Worm (Caenorhabditis elegans): ENCODE results near the gene T05A7.6.

The T05A7.6 gene

ce11 chrII:4631479-4631878 lies 40.1 kb downstream of the T05A7.6 start:
- TF ChIP-seq ceh-43 (GFP tag; optimal IDR thresholded peaks at IDR 0.05) (no peak), cnd-1 (tag; optimal IDR thresholded peaks at IDR 0.05) (no peak), flh-1 (GFP tag; optimal IDR thresholded peaks at IDR 0.05) (no peak), blmp-1 (tag; optimal IDR thresholded peaks at IDR 0.05) (no peak), zip-8 (tag; optimal IDR thresholded peaks at IDR 0.05) (no peak), lin-32 (GFP tag; optimal IDR thresholded peaks at IDR 0.05) (no peak), elt-1 (tag; optimal IDR thresholded peaks at IDR 0.05; ENCODE audit: borderline replicate concordance, insufficient read depth) (no peak), ceh-39 (tag; optimal IDR thresholded peaks at IDR 0.05) (no peak), M03D4.4 (tag; optimal IDR thresholded peaks at IDR 0.05) (no peak), snpc-4 (tag; optimal IDR thresholded peaks at IDR 0.05) (no peak), bed-3 (GFP tag; optimal IDR thresholded peaks at IDR 0.05) (no peak), drap-1 (GFP tag; optimal IDR thresholded peaks at IDR 0.05) (no peak), unc-39 (tag; optimal IDR thresholded peaks at IDR 0.05) (no peak), ceh-83 (GFP tag; optimal IDR thresholded peaks at IDR 0.05) (no peak), ces-1 (GFP tag; optimal IDR thresholded peaks at IDR 0.05) (no peak), lin-13 (tag; optimal IDR thresholded peaks at IDR 0.05) (no peak), lsy-2 (tag; optimal IDR thresholded peaks at IDR 0.05) (no peak), ztf-11 (tag; optimal IDR thresholded peaks at IDR 0.05) (no peak), nhr-237 (tag; optimal IDR thresholded peaks at IDR 0.05) (no peak)

ce11 chrII:4626606-4627005 lies 45.0 kb downstream of the T05A7.6 start, which contains the start of gene F35D11.1:
F35D11.1 (plus strand) TSS chrII:4626906.
- TF ChIP-seq zip-8 (tag; optimal IDR thresholded peaks at IDR 0.05) (no peak), elt-1 (tag; optimal IDR thresholded peaks at IDR 0.05; ENCODE audit: borderline replicate concordance, insufficient read depth) (no peak), drap-1 (GFP tag; optimal IDR thresholded peaks at IDR 0.05) (no peak), nhr-28 (tag; optimal IDR thresholded peaks at IDR 0.05) (no peak), sem-2 (GFP tag; optimal IDR thresholded peaks at IDR 0.05) (no peak), nhr-76 (tag; optimal IDR thresholded peaks at IDR 0.05) (no peak), lin-13 (tag; optimal IDR thresholded peaks at IDR 0.05) (no peak), mab-5 (tag; optimal IDR thresholded peaks at IDR 0.05) (no peak), ceh-39 (tag; optimal IDR thresholded peaks at IDR 0.05) (no peak), tbx-8 (GFP tag; optimal IDR thresholded peaks at IDR 0.05) (no peak), unc-120 (tag; optimal IDR thresholded peaks at IDR 0.05; ENCODE audit: poor library complexity, severe bottlenecking) (no peak), mep-1 (tag; optimal IDR thresholded peaks at IDR 0.05) (no peak), mls-2 (tag; optimal IDR thresholded peaks at IDR 0.05) (no peak)

ce11 chrII:4621650-4622049 lies 49.9 kb downstream of the T05A7.6 start, which contains the start of gene clec-139:
clec-139 (minus strand) TSS chrII:4621750.
- TF ChIP-seq unc-120 (tag; optimal IDR thresholded peaks at IDR 0.05; ENCODE audit: poor library complexity, severe bottlenecking) (no peak), zip-8 (tag; optimal IDR thresholded peaks at IDR 0.05) (no peak), unc-62 (GFP tag; optimal IDR thresholded peaks at IDR 0.05) (no peak)

ce11 chrII:4619700-4620099 lies 51.9 kb downstream of the T05A7.6 start, which contains the start of gene clec-138:
clec-138 (minus strand) TSS chrII:4619800.
- TF ChIP-seq bed-3 (GFP tag; optimal IDR thresholded peaks at IDR 0.05) (no peak), ceh-39 (tag; optimal IDR thresholded peaks at IDR 0.05) (no peak), ceh-43 (GFP tag; optimal IDR thresholded peaks at IDR 0.05) (no peak), unc-39 (tag; optimal IDR thresholded peaks at IDR 0.05) (no peak), nhr-28 (tag; optimal IDR thresholded peaks at IDR 0.05) (no peak), lsy-2 (tag; optimal IDR thresholded peaks at IDR 0.05) (no peak), lin-13 (tag; optimal IDR thresholded peaks at IDR 0.05) (no peak), elt-1 (tag; optimal IDR thresholded peaks at IDR 0.05; ENCODE audit: borderline replicate concordance, insufficient read depth) (no peak), drap-1 (GFP tag; optimal IDR thresholded peaks at IDR 0.05) (no peak), pha-4 (tag; optimal IDR thresholded peaks at IDR 0.05) (no peak)

Measured in whole organism, mixed stage, embryonic.